Fruit fly (Drosophila melanogaster): Measurements from ENCODE around the gene CG14711.
A peak's percentile ranks its signal among the peaks of the same experiment; 100 is the strongest.

CG14711 gene

DNA sequence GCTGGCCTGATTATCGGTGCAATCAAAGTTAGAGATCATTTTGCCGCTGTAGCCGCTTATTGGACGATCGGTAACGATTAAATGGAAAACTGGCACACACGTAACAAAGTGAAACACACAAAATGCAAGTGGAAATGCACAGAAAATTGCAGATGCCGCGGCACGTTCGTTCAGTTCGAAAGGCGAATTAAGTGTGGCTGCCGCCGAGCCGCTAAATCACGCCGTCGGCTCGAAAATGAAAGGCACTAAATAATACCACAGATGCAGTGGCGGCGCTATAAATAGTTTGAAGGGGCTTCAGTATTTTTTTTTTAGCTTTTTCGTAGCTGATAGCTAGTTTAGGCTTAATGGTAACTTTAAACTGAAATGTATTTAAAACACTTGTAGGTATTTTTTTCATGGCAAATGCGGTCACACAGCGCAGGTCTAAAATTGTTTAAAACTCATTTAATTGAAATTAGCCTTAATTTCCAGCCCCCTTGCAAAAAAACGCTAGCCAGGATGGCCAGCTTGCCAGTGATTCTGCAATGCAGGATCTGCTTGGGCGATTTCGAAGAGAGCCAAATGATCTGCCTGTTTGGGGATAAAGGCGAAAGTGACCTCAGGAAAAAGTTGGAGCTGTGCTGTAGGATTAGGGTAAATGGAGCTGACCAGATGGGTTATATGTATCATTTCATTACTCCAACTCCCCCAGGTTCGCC, 3.3 kb upstream of the CG14711 start, which contains the start of the genes Jupiter and CG14710 (continued):
- TF ChIP-seq ey (GFP tag; optimal IDR thresholded peaks at IDR 0.05) (peak; percentile 67), Hnf4 (GFP tag; optimal IDR thresholded peaks at IDR 0.05) (peak; percentile 76), Jra (GFP tag; optimal IDR thresholded peaks at IDR 0.05) (peak; percentile 29), br (GFP tag; optimal IDR thresholded peaks at IDR 0.05) (peak; percentile 3), N (GFP tag; optimal IDR thresholded peaks at IDR 0.05) (no peak), CG32264 (GFP tag; optimal IDR thresholded peaks at IDR 0.05) (no peak), foxo (GFP tag; optimal IDR thresholded peaks at IDR 0.05) (peak in 1 of 2 experiments; percentile 73), Hr78 (GFP tag; optimal IDR thresholded peaks at IDR 0.05) (no peak), GATAd (GFP tag; optimal IDR thresholded peaks at IDR 0.05) (no peak), Hr83 (GFP tag; optimal IDR thresholded peaks at IDR 0.05; ENCODE audit: poor library complexity, severe bottlenecking) (peak; percentile 79), fru (GFP tag; optimal IDR thresholded peaks at IDR 0.05) (peak; percentile 60), dsf (GFP tag; optimal IDR thresholded peaks at IDR 0.05; ENCODE audit: borderline replicate concordance) (peak; percentile 36)

DNA sequence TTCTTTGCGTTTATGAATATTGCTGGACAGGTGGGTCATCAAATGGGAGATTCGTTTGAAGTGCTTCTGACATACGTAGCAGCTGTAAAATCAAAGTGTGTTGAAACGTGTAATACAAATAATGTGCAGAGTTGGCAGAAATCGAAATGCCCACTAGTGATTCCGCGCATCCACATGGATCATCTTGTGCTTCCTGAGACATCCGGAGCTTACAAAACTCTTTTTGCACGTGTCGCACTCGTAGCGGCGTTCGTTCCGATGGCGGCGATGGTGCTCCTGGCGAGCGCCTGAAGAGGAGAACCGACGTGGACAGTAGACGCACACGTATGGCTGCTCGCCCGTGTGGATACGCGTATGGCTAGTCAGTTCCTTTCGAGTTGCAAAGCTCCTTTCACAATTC, 2.4 kb downstream of the CG14711 start, which contains the start of gene Zaf1:
Gene Zaf1, minus strand, starts transcription at position 101 of the 400 bp plus-strand sequence.
- no peak for TF ChIP-seq GATAd (GFP tag; optimal IDR thresholded peaks at IDR 0.05)
- TF ChIP-seq br (GFP tag; optimal IDR thresholded peaks at IDR 0.05), result no peak
- TF ChIP-seq sage (GFP tag; optimal IDR thresholded peaks at IDR 0.05), result no peak
- TF ChIP-seq brk (GFP tag; optimal IDR thresholded peaks at IDR 0.05), result no peak
- no peak for TF ChIP-seq dsf (GFP tag; optimal IDR thresholded peaks at IDR 0.05; ENCODE audit: borderline replicate concordance)
- TF ChIP-seq OdsH (GFP tag; optimal IDR thresholded peaks at IDR 0.05), result no peak
- no peak for TF ChIP-seq sv (GFP tag; optimal IDR thresholded peaks at IDR 0.05)
- no peak for TF ChIP-seq CG9705 (GFP tag; optimal IDR thresholded peaks at IDR 0.05)
- no peak for TF ChIP-seq Rel (GFP tag; optimal IDR thresholded peaks at IDR 0.05)
- no peak for TF ChIP-seq Rel (tag; optimal IDR thresholded peaks at IDR 0.05)
- no peak for TF ChIP-seq tai (GFP tag; optimal IDR thresholded peaks at IDR 0.05)
- TF ChIP-seq Hr78 (GFP tag; optimal IDR thresholded peaks at IDR 0.05), result no peak
- no peak for TF ChIP-seq fru (GFP tag; optimal IDR thresholded peaks at IDR 0.05)
- no peak for TF ChIP-seq h (GFP tag; optimal IDR thresholded peaks at IDR 0.05)
- TF ChIP-seq psq (GFP tag; optimal IDR thresholded peaks at IDR 0.05), result no peak
- no peak for TF ChIP-seq dl (GFP tag; optimal IDR thresholded peaks at IDR 0.05; ENCODE audit: insufficient read depth in 1 of 2, partially characterized antibody in 2 of 2)
- no peak for TF ChIP-seq ey (GFP tag; optimal IDR thresholded peaks at IDR 0.05)
- TF ChIP-seq woc (GFP tag; optimal IDR thresholded peaks at IDR 0.05), result no peak
- TF ChIP-seq Abd-B (GFP tag; optimal IDR thresholded peaks at IDR 0.05), result no peak
- TF ChIP-seq CG32264 (GFP tag; optimal IDR thresholded peaks at IDR 0.05), result no peak
- TF ChIP-seq CrebA (GFP tag; optimal IDR thresholded peaks at IDR 0.05; ENCODE audit: borderline replicate concordance), result no peak

DNA sequence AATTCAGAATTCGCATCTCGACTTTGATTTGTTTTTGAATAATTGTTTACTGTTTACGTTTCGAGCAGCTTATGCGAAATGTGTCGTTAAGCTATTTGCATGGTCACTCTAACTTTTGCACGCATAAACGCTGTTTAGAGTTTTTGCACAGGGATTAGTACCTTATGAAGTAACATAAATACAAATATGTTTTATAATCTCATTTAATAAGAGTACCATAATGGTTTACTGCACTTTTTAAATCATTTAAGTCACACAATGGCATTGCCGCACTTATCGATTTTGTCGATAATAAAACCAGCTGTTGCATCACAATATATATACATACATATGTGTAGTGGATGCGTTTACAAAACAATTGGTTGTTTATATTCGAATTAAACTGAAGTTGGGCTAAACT, 3.4 kb downstream of the CG14711 start, which contains the start of the genes CG6813 and CG18764:
Gene CG6813, minus strand, starts transcription at position 68 of the 400 bp plus-strand sequence.
Gene CG18764, plus strand, starts transcription at position 319 of the 400 bp plus-strand sequence.
- TF ChIP-seq woc (GFP tag; optimal IDR thresholded peaks at IDR 0.05) (no peak), Hr83 (GFP tag; optimal IDR thresholded peaks at IDR 0.05; ENCODE audit: poor library complexity, severe bottlenecking) (no peak), Vsx2 (GFP tag; optimal IDR thresholded peaks at IDR 0.05; ENCODE audit: partially characterized antibody) (no peak), psq (GFP tag; optimal IDR thresholded peaks at IDR 0.05) (no peak)

DNA sequence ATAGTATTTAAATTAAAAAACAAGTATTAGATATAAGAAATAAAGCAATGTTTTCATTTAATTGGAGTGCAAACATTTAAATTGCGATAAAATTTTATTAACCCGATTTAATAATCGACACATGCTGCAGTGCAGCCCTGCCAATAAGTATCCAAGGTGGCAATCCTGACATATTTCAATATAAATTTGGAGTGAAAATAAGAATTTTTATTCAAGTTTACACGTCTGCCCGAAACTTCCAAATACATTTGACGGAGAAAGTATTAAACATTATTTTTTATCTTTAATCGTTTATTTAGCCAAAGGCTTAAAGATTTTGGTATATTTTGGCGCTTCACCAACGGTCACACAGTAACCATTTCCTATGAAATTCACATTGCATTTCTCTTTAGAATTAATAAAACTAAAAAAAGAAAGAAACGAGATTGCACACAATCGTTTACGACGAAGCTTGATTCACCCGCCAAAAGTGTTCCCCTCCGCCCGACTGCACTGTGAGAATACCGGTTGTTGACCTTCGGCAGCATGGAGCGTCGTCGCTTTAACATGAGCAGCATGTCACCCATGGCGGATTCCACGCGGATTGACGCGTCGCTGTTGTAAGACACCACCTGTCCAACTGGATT, 5.4 kb downstream of the CG14711 start, which contains the start of gene CG14712:
Gene CG14712, plus strand, starts transcription at position 344 of the 626 bp plus-strand sequence.
- peak; percentile 27 for TF ChIP-seq sv (GFP tag; optimal IDR thresholded peaks at IDR 0.05)
- TF ChIP-seq dsf (GFP tag; optimal IDR thresholded peaks at IDR 0.05; ENCODE audit: borderline replicate concordance), result no peak
- peak; percentile 49 for TF ChIP-seq Hr83 (GFP tag; optimal IDR thresholded peaks at IDR 0.05; ENCODE audit: poor library complexity, severe bottlenecking)
- no peak for TF ChIP-seq Myc (optimal IDR thresholded peaks at IDR 0.05)
- TF ChIP-seq ey (GFP tag; optimal IDR thresholded peaks at IDR 0.05), result peak; percentile 21

DNA sequence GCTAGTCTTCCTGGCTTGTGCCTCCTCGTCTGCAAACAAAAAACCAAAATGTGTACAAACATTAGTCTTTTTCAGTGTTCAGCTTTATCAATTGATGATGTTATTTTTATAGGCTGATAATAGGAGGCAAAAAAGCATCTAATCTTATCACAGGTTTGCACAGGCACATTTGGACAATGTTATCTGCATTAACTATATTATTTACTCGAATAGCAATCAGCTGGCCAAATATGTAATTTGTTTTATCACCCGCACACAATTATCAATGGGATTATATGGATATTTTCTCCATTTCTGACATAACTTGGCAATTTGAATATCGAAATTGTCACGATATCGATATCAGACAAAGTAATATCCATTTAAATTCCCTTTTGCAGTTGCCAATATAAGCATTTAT, 14.4 kb downstream of the CG14711 start:
- TF ChIP-seq HLH106 (tag; optimal IDR thresholded peaks at IDR 0.05) (no peak), fru (GFP tag; optimal IDR thresholded peaks at IDR 0.05) (no peak), Vsx2 (GFP tag; optimal IDR thresholded peaks at IDR 0.05; ENCODE audit: partially characterized antibody) (no peak), OdsH (GFP tag; optimal IDR thresholded peaks at IDR 0.05) (no peak), sage (GFP tag; optimal IDR thresholded peaks at IDR 0.05) (no peak), tai (GFP tag; optimal IDR thresholded peaks at IDR 0.05) (no peak), br (GFP tag; optimal IDR thresholded peaks at IDR 0.05) (no peak), Rel (GFP tag; optimal IDR thresholded peaks at IDR 0.05) (no peak), Rel (tag; optimal IDR thresholded peaks at IDR 0.05) (no peak), Hr83 (GFP tag; optimal IDR thresholded peaks at IDR 0.05; ENCODE audit: poor library complexity, severe bottlenecking) (no peak), CG32264 (GFP tag; optimal IDR thresholded peaks at IDR 0.05) (no peak), Sp1 (GFP tag; optimal IDR thresholded peaks at IDR 0.05) (no peak), N (GFP tag; optimal IDR thresholded peaks at IDR 0.05) (no peak), h (GFP tag; optimal IDR thresholded peaks at IDR 0.05) (no peak), jim (GFP tag; optimal IDR thresholded peaks at IDR 0.05) (no peak), ey (GFP tag; optimal IDR thresholded peaks at IDR 0.05) (no peak), psq (GFP tag; optimal IDR thresholded peaks at IDR 0.05) (no peak), CG9705 (GFP tag; optimal IDR thresholded peaks at IDR 0.05) (no peak)

Measured in whole organism, wandering third instar larva.